Fruit fly (Drosophila melanogaster): ENCODE measurements around the gene Mcm3.

Mcm3 gene

DNA sequence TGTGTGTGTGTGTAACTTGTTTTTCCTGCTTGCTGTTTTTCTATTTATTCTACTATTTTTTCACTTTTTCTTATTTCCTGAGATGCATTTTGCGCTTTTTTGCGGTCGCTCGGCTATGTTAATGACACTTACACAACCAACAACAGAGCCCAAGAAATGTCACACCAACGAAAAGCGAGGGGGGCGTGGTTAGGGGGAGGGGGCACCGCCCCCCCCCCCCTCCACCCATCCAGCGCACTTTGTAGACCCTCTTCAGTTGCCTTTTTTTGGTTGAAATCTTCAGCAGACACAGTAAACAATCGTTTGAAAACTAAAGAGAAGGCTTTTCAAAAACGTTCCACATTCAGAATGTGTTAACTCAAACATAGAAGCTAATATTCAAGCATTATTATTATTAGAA is 30.5 kb upstream of the Mcm3 start:
- TF ChIP-seq Hr39 (optimal IDR thresholded peaks at IDR 0.05) (peak; percentile 85), Sox102F (GFP tag; optimal IDR thresholded peaks at IDR 0.05) (no peak)

DNA sequence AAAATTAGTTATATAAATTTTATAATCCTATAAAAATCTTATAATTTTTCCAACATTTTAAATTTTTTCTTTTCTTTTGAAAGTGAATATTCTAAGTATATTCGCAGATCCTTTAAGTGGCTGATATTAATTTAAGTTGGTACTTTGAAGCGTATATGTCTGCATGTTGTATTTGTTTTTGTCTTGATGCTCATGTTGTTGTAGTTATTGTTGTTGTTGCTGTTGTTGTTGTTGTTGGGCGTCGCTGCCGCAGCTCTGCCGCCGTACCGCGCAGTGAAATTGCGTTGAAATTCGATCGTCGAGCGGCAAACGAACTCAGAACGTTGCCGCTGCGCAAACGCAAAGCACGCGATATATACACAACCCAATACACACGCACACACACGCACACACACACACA is 27.9 kb upstream of the Mcm3 start, which contains the start of gene CG42749:
Gene CG42749, plus strand, starts transcription at position 301 of the 400 bp plus-strand sequence.
- no peak for TF ChIP-seq Awh (GFP tag; IDR thresholded peaks at IDR 0.05)
- no peak for TF ChIP-seq tna (GFP tag; IDR thresholded peaks at IDR 0.05; ENCODE audit: partially characterized antibody)
- TF ChIP-seq cato (GFP tag; optimal IDR thresholded peaks at IDR 0.05; ENCODE audit: borderline replicate concordance): no peak
- TF ChIP-seq yki (optimal IDR thresholded peaks at IDR 0.05): no peak
- no peak for TF ChIP-seq ci (GFP tag; IDR thresholded peaks at IDR 0.05)
- no peak for TF ChIP-seq Bgb (GFP tag; IDR thresholded peaks at IDR 0.05; ENCODE audit: partially characterized antibody)
- no peak for TF ChIP-seq CG10959 (GFP tag; IDR thresholded peaks at IDR 0.05)
- no peak for TF ChIP-seq dati (GFP tag; IDR thresholded peaks at IDR 0.05)
- TF ChIP-seq jigr1 (GFP tag; IDR thresholded peaks at IDR 0.05): no peak
- TF ChIP-seq Hr3 (GFP tag; optimal IDR thresholded peaks at IDR 0.05): no peak
- TF ChIP-seq Antp (GFP tag; optimal IDR thresholded peaks at IDR 0.05): no peak
- TF ChIP-seq sug (tag; optimal IDR thresholded peaks at IDR 0.05): no peak

DNA sequence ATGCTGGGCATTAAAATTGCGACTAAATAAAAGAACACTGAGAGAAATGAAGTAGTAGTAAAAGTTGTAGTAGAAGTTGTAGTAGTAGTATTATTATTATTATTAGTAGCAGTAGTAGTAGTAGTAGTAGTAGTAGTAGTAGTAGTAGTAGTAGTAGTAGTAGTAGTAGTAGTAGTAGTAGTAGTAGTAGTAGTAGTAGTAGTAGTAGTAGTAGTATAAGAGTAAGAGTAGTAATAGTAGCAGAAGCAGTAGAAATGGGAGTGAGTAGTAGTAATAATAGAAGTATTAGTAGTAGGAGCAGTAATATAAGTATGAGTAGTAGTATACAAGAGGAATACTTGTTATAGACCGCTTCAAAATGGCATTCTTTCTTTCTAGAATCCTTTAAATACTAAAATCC is 23.7 kb upstream of the Mcm3 start:
- TF ChIP-seq gcm (GFP tag; optimal IDR thresholded peaks at IDR 0.05): no peak
- TF ChIP-seq CG4424 (GFP tag; optimal IDR thresholded peaks at IDR 0.05): peak; percentile 95

DNA sequence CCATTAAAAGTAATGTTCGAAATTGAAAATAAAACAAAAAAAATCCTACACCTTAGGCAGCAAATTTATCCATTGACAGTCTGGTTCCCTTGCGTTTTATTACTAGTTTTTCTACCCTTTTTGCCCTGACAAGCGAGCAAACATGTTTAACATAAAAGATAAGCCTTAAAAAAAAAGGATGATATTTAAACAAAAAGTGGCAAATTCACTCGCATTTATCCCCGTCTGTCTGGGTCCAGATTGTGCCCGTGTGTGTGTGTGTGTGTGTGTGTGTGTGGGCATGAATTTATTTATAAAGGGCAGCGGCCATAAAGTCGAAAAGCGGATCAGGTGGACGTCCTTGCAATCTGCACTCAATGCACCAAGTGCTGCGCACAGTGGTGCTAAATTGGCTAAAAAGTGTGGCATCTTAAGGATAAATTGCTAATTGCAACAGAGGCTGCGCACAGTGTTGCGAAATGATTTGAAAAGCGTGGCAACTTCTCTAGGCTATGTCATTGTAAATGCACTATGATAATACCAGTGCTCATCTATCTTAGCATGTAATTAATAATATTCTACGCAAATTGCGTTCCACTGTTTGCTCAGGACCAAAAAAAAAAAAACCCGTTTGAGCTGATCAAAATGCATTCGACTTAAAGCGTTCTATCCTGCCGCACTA is 22.9 kb upstream of the Mcm3 start:
- TF ChIP-seq sens (GFP tag): peak; percentile 35
- no peak for TF ChIP-seq CG12769 (tag; optimal IDR thresholded peaks at IDR 0.05)
- peak; percentile 9 for TF ChIP-seq stwl (tag; optimal IDR thresholded peaks at IDR 0.05)
- no peak for TF ChIP-seq CG17359 (tag; optimal IDR thresholded peaks at IDR 0.05)
- no peak for TF ChIP-seq tio (GFP tag; optimal IDR thresholded peaks at IDR 0.05)
- TF ChIP-seq CG30020 (tag; optimal IDR thresholded peaks at IDR 0.05): no peak
- TF ChIP-seq lov (optimal IDR thresholded peaks at IDR 0.05): no peak
- TF ChIP-seq lov (GFP tag; IDR thresholded peaks at IDR 0.05): no peak
- no peak for TF ChIP-seq az2 (GFP tag; optimal IDR thresholded peaks at IDR 0.05)
- peak in 1 of 2 experiments; percentile 26 for TF ChIP-seq bsh (GFP tag; optimal IDR thresholded peaks at IDR 0.05)
- TF ChIP-seq nom (GFP tag; optimal IDR thresholded peaks at IDR 0.05): peak; percentile 60
- 0 out of 3 replicates have a peak, but pooled peaks have one; percentile 23 for TF ChIP-seq CG7963 (GFP tag; IDR thresholded peaks at IDR 0.05; ENCODE audit: partially characterized antibody)
- TF ChIP-seq luna (GFP tag; optimal IDR thresholded peaks at IDR 0.05): no peak
- no peak for TF ChIP-seq CG7839 (tag; optimal IDR thresholded peaks at IDR 0.05)

DNA sequence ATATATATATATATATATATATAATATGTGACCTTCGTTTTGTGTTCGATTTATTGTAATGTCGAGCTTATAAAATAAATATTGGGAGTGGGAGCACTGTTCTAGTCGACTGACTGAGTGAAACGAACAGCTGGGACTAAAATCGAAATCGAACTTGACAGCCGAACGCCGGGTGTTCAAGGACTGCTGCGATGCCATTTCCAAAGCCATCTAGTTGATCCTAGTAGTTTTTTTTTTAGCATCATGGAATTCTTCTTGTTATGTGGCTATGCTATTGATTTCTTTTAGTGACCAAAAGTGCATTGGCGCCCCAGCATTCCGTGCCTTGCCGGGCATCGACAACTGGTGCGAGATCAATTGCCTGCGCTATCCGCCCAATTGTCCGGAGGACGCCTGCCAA is 18.1 kb upstream of the Mcm3 start, which contains the start of gene CG3323:
Gene CG3323, minus strand, starts transcription at position 101 of the 400 bp plus-strand sequence.
- no peak for TF ChIP-seq CG32772 (GFP tag; IDR thresholded peaks at IDR 0.05)
- TF ChIP-seq NK7.1 (GFP tag; optimal IDR thresholded peaks at IDR 0.05): no peak
- no peak for TF ChIP-seq CG15479 (GFP tag; optimal IDR thresholded peaks at IDR 0.05)
- TF ChIP-seq CG7963 (GFP tag; IDR thresholded peaks at IDR 0.05; ENCODE audit: partially characterized antibody): no peak
- TF ChIP-seq CG14965 (GFP tag; optimal IDR thresholded peaks at IDR 0.05; ENCODE audit: borderline replicate concordance): no peak
- TF ChIP-seq Hey (tag; optimal IDR thresholded peaks at IDR 0.05): no peak
- no peak for TF ChIP-seq ttk (GFP tag; IDR thresholded peaks at IDR 0.05)
- no peak for TF ChIP-seq gcm (GFP tag; optimal IDR thresholded peaks at IDR 0.05)
- TF ChIP-seq Fer1 (GFP tag; optimal IDR thresholded peaks at IDR 0.05): no peak
- TF ChIP-seq TFAM (GFP tag; optimal IDR thresholded peaks at IDR 0.05): no peak
- no peak for TF ChIP-seq vnd (GFP tag; IDR thresholded peaks at IDR 0.05; ENCODE audit: partially characterized antibody)
